Worm (Caenorhabditis elegans) whole organism, L1 larva: ENCODE data around the gene fbxb-107.

Experiments
- Y116A8C.19 ChIP-seq: sonication (generic microtip); optimal IDR thresholded peaks from 2 replicates; lab custom pipeline; 2016; ENCODE audit warnings: missing compliant biosample characterization, missing genetic modification characterization, borderline replicate concordance
- alr-1 ChIP-seq: fragments of 200-800 bp; sonication (Bioruptor generic); optimal IDR thresholded peaks from 2 replicates; lab custom pipeline; 2018; ENCODE audit warnings: borderline replicate concordance, mild to moderate bottlenecking, missing genetic modification characterization, missing compliant biosample characterization
- blmp-1 ChIP-seq: fragments of 150-350 bp; optimal IDR thresholded peaks from 2 replicates; lab custom pipeline; 2014; ENCODE audit warnings: missing biosample characterization, missing genetic modification characterization
- egl-13 ChIP-seq: sonication (generic microtip); optimal IDR thresholded peaks from 2 replicates; lab custom pipeline; 2016; ENCODE audit warnings: missing genotype, missing genetic modification reagents, missing genetic modification characterization, missing compliant biosample characterization
- elt-2 ChIP-seq: sonication (generic microtip); optimal IDR thresholded peaks from 2 replicates; lab custom pipeline; 2016; ENCODE audit warnings: missing genetic modification characterization, mild to moderate bottlenecking, inconsistent platforms, missing compliant biosample characterization, missing genetic modification reagents
- fkh-8 ChIP-seq: sonication (generic microtip); optimal IDR thresholded peaks from 2 replicates; lab custom pipeline; 2016; ENCODE audit warnings: mild to moderate bottlenecking, missing genetic modification characterization, missing compliant biosample characterization
- hpl-2 ChIP-seq: fragments of 150-350 bp; optimal IDR thresholded peaks from 2 replicates; lab custom pipeline; 2014; ENCODE audit warnings: missing biosample characterization, missing genetic modification reagents, missing genetic modification characterization
- nhr-20 ChIP-seq: sonication (generic microtip); optimal IDR thresholded peaks from 2 replicates; lab custom pipeline; 2016; ENCODE audit warnings: mild to moderate bottlenecking, missing genetic modification characterization, missing compliant biosample characterization
- nhr-237 ChIP-seq: fragments of 150-350 bp; optimal IDR thresholded peaks from 2 replicates; lab custom pipeline; 2014; ENCODE audit warnings: missing biosample characterization, missing genetic modification characterization
- pag-3 ChIP-seq: sonication (generic microtip); optimal IDR thresholded peaks from 2 replicates; lab custom pipeline; 2017; ENCODE audit warnings: missing genetic modification characterization, mild to moderate bottlenecking, missing compliant biosample characterization, antibody characterized with exemption, borderline replicate concordance; ENCODE audit not compliant: insufficient read depth
- ztf-11 ChIP-seq, 2 experiments: sonication (generic microtip); optimal IDR thresholded peaks; 2 replicates each; lab custom pipeline; 2016 to 2017; ENCODE audit warnings: missing genetic modification characterization in 2 of 2, missing biosample characterization in 1 of 2, missing compliant biosample characterization in 1 of 2

DNA sequence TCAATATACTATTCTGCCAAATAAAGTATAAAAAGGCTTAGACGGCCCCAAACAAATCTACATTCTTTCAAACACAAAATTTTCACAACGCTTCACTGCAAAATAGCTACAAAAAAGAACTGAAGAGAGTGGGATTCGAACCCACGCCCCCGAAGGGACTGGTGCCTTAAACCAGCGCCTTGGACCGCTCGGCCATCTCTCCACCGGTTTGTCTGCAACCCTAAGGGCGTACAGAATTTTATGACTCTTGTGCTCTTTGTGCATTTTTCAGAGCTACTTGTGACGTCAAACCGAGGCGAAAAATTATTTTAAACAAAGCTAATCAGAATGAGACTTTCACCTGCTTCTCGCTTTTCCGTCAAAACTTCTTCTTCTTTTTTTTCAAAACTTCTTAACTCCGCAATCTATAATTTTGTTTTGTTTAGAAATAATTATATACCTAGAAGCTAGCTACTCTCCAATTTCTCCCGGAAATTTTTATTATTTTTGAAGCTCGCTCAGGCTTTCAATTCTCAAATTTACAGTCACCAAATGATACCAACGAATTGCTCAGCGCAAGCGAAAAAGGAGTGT, 22.3 kb upstream of the fbxb-107 start, which contains the start of gene T05A8.8:
- TF ChIP-seq elt-2 (no peak), egl-13 (tag; lab: Kevin White, UChicago) (no peak), Y116A8C.19 (tag; lab: Kevin White, UChicago) (no peak), fkh-8 (tag; lab: Kevin White, UChicago) (no peak), blmp-1 (tag; lab: Kevin White, UChicago) (no peak), nhr-20 (tag; lab: Kevin White, UChicago) (no peak), nhr-237 (no peak), ztf-11 (tag; optimal IDR thresholded peaks at IDR 0.05; lab: Kevin White, UChicago) (no peak), pag-3 (tag; lab: Kevin White, UChicago) (no peak), hpl-2 (no peak), alr-1 (tag; lab: Kevin White, UChicago) (no peak)
